Fruit fly (Drosophila melanogaster): ENCODE measurements around the gene CG18418.

DNA sequence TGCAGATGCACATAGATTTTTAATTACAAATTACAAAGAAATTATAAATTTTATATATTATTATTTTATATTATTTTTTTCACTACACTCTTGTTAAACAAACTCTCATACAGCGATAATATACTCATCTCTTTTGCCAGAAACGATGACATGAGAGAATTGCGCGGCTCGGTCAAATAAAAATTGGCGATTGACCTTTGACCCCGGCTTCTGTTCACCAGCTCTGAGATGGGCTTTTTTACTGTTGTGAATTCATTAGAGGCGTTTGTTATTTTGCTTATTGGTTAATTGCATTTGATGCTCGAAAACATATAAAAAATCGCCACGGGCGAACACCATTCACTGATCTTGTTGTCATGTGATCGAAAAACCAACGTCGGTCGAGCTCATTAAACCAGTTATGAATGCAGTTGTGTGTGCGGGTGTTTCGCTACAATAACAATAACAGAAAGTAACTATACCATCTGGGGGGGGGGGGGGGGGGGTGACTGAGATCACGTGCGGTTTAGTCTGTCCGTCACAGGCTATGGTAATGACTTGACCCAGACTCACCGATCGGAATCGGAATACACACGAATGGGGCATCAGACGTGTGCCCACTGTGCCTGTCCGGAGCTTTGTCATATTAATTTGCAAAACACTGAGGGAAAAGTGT is 5.1 kb downstream of the CG18418 start:
- TF ChIP-seq usp (GFP tag; optimal IDR thresholded peaks at IDR 0.05), result no peak
- no peak for TF ChIP-seq Mio (GFP tag; optimal IDR thresholded peaks at IDR 0.05)
- no peak for TF ChIP-seq dl (GFP tag; optimal IDR thresholded peaks at IDR 0.05; ENCODE audit: insufficient read depth in 1 of 2, partially characterized antibody in 2 of 2)
- TF ChIP-seq rgr (GFP tag; optimal IDR thresholded peaks at IDR 0.05), result no peak
- no peak for TF ChIP-seq dmrt93B (GFP tag; optimal IDR thresholded peaks at IDR 0.05)
- TF ChIP-seq fru (GFP tag; optimal IDR thresholded peaks at IDR 0.05), result no peak
- no peak for TF ChIP-seq lola (GFP tag; optimal IDR thresholded peaks at IDR 0.05)
- no peak for TF ChIP-seq Abd-B (GFP tag; optimal IDR thresholded peaks at IDR 0.05)
- no peak for TF ChIP-seq Dif (GFP tag; optimal IDR thresholded peaks at IDR 0.05; ENCODE audit: partially characterized antibody)
- no peak for TF ChIP-seq GATAd (GFP tag; optimal IDR thresholded peaks at IDR 0.05)

Data from whole organism, wandering third instar larva.